Fruit fly (Drosophila melanogaster): ENCODE results near the gene Sfp24Bd.

DNA sequence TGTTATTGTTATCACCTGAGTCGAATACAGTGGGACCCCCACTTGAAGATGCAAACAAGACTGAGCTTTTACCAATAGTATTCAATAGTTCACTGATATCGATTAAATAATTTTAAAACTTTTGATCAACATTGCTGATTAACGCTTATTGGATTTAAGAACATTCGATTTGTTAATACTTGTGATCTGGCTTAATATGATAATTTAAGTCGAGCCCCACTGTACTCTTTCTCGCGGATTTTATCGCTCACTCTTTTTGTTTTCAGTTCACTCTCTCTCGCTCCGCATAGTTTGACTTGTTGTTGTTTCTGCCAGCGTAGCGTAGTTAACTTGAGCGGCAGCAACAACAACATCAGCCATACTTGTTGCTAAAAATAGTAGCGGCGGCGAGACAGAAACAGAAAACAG is 13.2 kb downstream of the Sfp24Bd start:
- peak; percentile 98 for TF ChIP-seq CG1620 (GFP tag; optimal IDR thresholded peaks at IDR 0.05)
- peak; percentile 99 for TF ChIP-seq CG7101 (tag; optimal IDR thresholded peaks at IDR 0.05)
- peak; percentile 95 for TF ChIP-seq ovo (GFP tag; optimal IDR thresholded peaks at IDR 0.05)
- peak; percentile 98 for TF ChIP-seq Crg-1 (GFP tag; optimal IDR thresholded peaks at IDR 0.05)
- peak; percentile 90 for TF ChIP-seq tj (GFP tag; optimal IDR thresholded peaks at IDR 0.05)
- peak; percentile 92 for TF ChIP-seq pad (GFP tag; optimal IDR thresholded peaks at IDR 0.05)
- TF ChIP-seq toe (GFP tag; optimal IDR thresholded peaks at IDR 0.05), result peak; percentile 98
- TF ChIP-seq CG5204 (GFP tag; optimal IDR thresholded peaks at IDR 0.05), result peak; percentile 98
- TF ChIP-seq kay (GFP tag; ENCODE audit: borderline replicate concordance), result peak; percentile 98
- peak; percentile 99 for TF ChIP-seq Hr96 (GFP tag; optimal IDR thresholded peaks at IDR 0.05)
- peak; percentile 96 for TF ChIP-seq CG14711 (tag; optimal IDR thresholded peaks at IDR 0.05)
